Fruit fly (Drosophila melanogaster) whole organism, prepupa: Measurements from ENCODE around the gene 825-Oak.

Experiments
- Blimp-1 ChIP-seq: fragments of 200-800 bp; sonication (Bioruptor generic); optimal IDR thresholded peaks from 3 replicates; lab custom pipeline; 2017; ENCODE audit warnings: missing biosample characterization, missing genetic modification characterization, mild to moderate bottlenecking, moderate library complexity, missing genetic modification reagents
- CG11902 ChIP-seq: fragments of 200-800 bp; sonication (Bioruptor generic); optimal IDR thresholded peaks from 3 replicates; lab custom pipeline; 2016; ENCODE audit warnings: missing biosample characterization, missing genetic modification characterization
- CG16779 ChIP-seq: fragments of 200-800 bp; sonication (Bioruptor generic); optimal IDR thresholded peaks from 3 replicates; lab custom pipeline; 2017; ENCODE audit warnings: missing biosample characterization, mild to moderate bottlenecking, missing genetic modification characterization
- CG31627 ChIP-seq: fragments of 200-800 bp; sonication (Bioruptor generic); optimal IDR thresholded peaks from 3 replicates; lab custom pipeline; 2016; ENCODE audit warnings: missing biosample characterization, missing genetic modification characterization
- CG34406 ChIP-seq: fragments of 200-800 bp; sonication (Bioruptor generic); optimal IDR thresholded peaks from 3 replicates; lab custom pipeline; 2016; ENCODE audit warnings: missing biosample characterization, missing genetic modification characterization
- CG4318 ChIP-seq: fragments of 200-800 bp; sonication (Bioruptor generic); optimal IDR thresholded peaks from 3 replicates; lab custom pipeline; 2017; ENCODE audit warnings: missing biosample characterization, mild to moderate bottlenecking, missing genetic modification characterization
- CG6163 ChIP-seq: fragments of 200-800 bp; sonication (Bioruptor generic); IDR thresholded peaks from 3 replicates; pipeline ENCODE4 v1.3.6; 2022; ENCODE audit warnings: missing biosample characterization, missing genetic modification characterization
- CG6808 ChIP-seq: fragments of 200-800 bp; sonication (Bioruptor generic); optimal IDR thresholded peaks from 3 replicates; lab custom pipeline; 2017; ENCODE audit warnings: missing biosample characterization, missing genetic modification characterization, mild to moderate bottlenecking, moderate library complexity, missing genetic modification reagents
- CG6854 ChIP-seq: fragments of 200-800 bp; sonication (Bioruptor generic); optimal IDR thresholded peaks from 2 replicates; lab custom pipeline; 2017; ENCODE audit warnings: missing biosample characterization, mild to moderate bottlenecking, missing genetic modification characterization
- Eip78C ChIP-seq: fragments of 200-800 bp; sonication (Bioruptor generic); peaks from one replicate; lab custom pipeline; 2016; ENCODE audit warnings: missing biosample characterization, missing genetic modification characterization
- Eip93F ChIP-seq: fragments of 200-800 bp; sonication (Bioruptor generic); optimal IDR thresholded peaks from 2 replicates; lab custom pipeline; 2016; ENCODE audit warnings: missing biosample characterization, mild to moderate bottlenecking, missing genetic modification characterization
- Lpt ChIP-seq: fragments of 200-800 bp; sonication (Bioruptor generic); optimal IDR thresholded peaks from 3 replicates; lab custom pipeline; 2016; ENCODE audit warnings: missing biosample characterization, missing genetic modification characterization
- cyc ChIP-seq: fragments of 200-800 bp; sonication (Bioruptor generic); optimal IDR thresholded peaks from 3 replicates; lab custom pipeline; 2016; ENCODE audit warnings: missing biosample characterization, missing genetic modification characterization
- lz ChIP-seq: fragments of 200-800 bp; sonication (Bioruptor generic); optimal IDR thresholded peaks from 3 replicates; lab custom pipeline; 2016; ENCODE audit warnings: missing biosample characterization, missing genetic modification characterization

- no peak for TF ChIP-seq CG31627 (GFP tag; lab: Kevin White, UChicago)
- TF ChIP-seq Blimp-1 (GFP tag; lab: Kevin White, UChicago) = no peak
- no peak for TF ChIP-seq CG16779 (tag; lab: Kevin White, UChicago)
- TF ChIP-seq CG6163 (GFP tag; lab: Robert Waterston, UW) = peak; percentile 61; the same call in 1 of the 3 replicates
- no peak for TF ChIP-seq Lpt (GFP tag; lab: Kevin White, UChicago)
- peak; percentile 10 for TF ChIP-seq lz (GFP tag; lab: Kevin White, UChicago)
- TF ChIP-seq CG6808 (GFP tag; lab: Kevin White, UChicago) = no peak
- no peak for TF ChIP-seq CG6854 (GFP tag; lab: Kevin White, UChicago)
- TF ChIP-seq CG4318 (GFP tag; lab: Kevin White, UChicago) = no peak
- TF ChIP-seq CG11902 (GFP tag; lab: Kevin White, UChicago) = no peak
- no peak for TF ChIP-seq cyc (GFP tag; lab: Kevin White, UChicago)
- peak; percentile 72 for TF ChIP-seq Eip78C
- TF ChIP-seq CG34406 (GFP tag; lab: Kevin White, UChicago) = no peak
- TF ChIP-seq Eip93F (GFP tag; lab: Kevin White, UChicago) = no peak
Observed at dm6 chr3L:19442239-19442638, 29.8 kb downstream of the 825-Oak start.
